Fruit fly (Drosophila melanogaster): ENCODE measurements around the gene Usp39.
A peak's percentile ranks its signal among the peaks of the same experiment; 100 is the strongest.

Gene Usp39

dm6 chrX:18869489-18870132 is 11.6 kb downstream of the Usp39 start (continued):
- TF ChIP-seq Sox102F (GFP tag; optimal IDR thresholded peaks at IDR 0.05) (peak; percentile 57), ssp (GFP tag; IDR thresholded peaks at IDR 0.05) (0 out of 2 replicates have a peak, but pooled peaks have one; percentile 28), CG34422 (GFP tag; IDR thresholded peaks at IDR 0.05) (peak; percentile 92), MTF-1 (GFP tag; optimal IDR thresholded peaks at IDR 0.05; ENCODE audit: borderline replicate concordance) (no peak), CG6254 (GFP tag; optimal IDR thresholded peaks at IDR 0.05) (no peak), CG30431 (GFP tag; optimal IDR thresholded peaks at IDR 0.05) (peak; percentile 11), CG31388 (GFP tag; optimal IDR thresholded peaks at IDR 0.05) (no peak), CG1792 (GFP tag; optimal IDR thresholded peaks at IDR 0.05) (peak; percentile 13), CG9817 (tag; optimal IDR thresholded peaks at IDR 0.05) (peak; percentile 25), CG16813 (GFP tag; IDR thresholded peaks at IDR 0.05; ENCODE audit: partially characterized antibody) (no peak), pum (GFP tag; optimal IDR thresholded peaks at IDR 0.05) (no peak), CG14014 (GFP tag; IDR thresholded peaks at IDR 0.05) (peak; percentile 79), CG17612 (GFP tag; IDR thresholded peaks at IDR 0.05) (no peak), CG7963 (GFP tag; IDR thresholded peaks at IDR 0.05; ENCODE audit: partially characterized antibody) (no peak), Poxn (GFP tag; IDR thresholded peaks at IDR 0.05) (no peak), br (optimal IDR thresholded peaks at IDR 0.05) (no peak), dmrt99B (tag; optimal IDR thresholded peaks at IDR 0.05) (peak; percentile 65), Trl (optimal IDR thresholded peaks at IDR 0.05) (no peak), Trl (GFP tag; optimal IDR thresholded peaks at IDR 0.05) (peak; percentile 37), rib (GFP tag; IDR thresholded peaks at IDR 0.05) (no peak), cato (GFP tag; optimal IDR thresholded peaks at IDR 0.05; ENCODE audit: borderline replicate concordance) (no peak), Dp (GFP tag; optimal IDR thresholded peaks at IDR 0.05) (no peak), dmrt11E (tag; optimal IDR thresholded peaks at IDR 0.05) (peak; percentile 33), Hr39 (optimal IDR thresholded peaks at IDR 0.05) (no peak), bsh (GFP tag; optimal IDR thresholded peaks at IDR 0.05) (peak; percentile 36 to 50), CG30403 (GFP tag; optimal IDR thresholded peaks at IDR 0.05) (peak; percentile 46), bbx (GFP tag; IDR thresholded peaks at IDR 0.05; ENCODE audit: partially characterized antibody) (no peak), wdn (GFP tag; IDR thresholded peaks at IDR 0.05) (0 out of 2 replicates have a peak, but pooled peaks have one; percentile 25), CHES-1-like (GFP tag; optimal IDR thresholded peaks at IDR 0.05) (no peak), sens (GFP tag) (peak; percentile 93), Sry-δ (GFP tag; optimal IDR thresholded peaks at IDR 0.05) (no peak), pho (GFP tag; optimal IDR thresholded peaks at IDR 0.05) (no peak), Dll (GFP tag; IDR thresholded peaks at IDR 0.05; ENCODE audit: partially characterized antibody) (no peak), sug (tag; optimal IDR thresholded peaks at IDR 0.05) (no peak), Neu2 (GFP tag; optimal IDR thresholded peaks at IDR 0.05; ENCODE audit: borderline replicate concordance) (no peak), sqz (GFP tag; optimal IDR thresholded peaks at IDR 0.05) (peak; percentile 23), CG7556 (GFP tag; optimal IDR thresholded peaks at IDR 0.05) (peak; percentile 41), NfI (GFP tag; optimal IDR thresholded peaks at IDR 0.05) (no peak), CG3847 (GFP tag; IDR thresholded peaks at IDR 0.05) (0 out of 2 replicates have a peak, but pooled peaks have one; percentile 21), yki (optimal IDR thresholded peaks at IDR 0.05) (no peak), abd-A (tag; optimal IDR thresholded peaks at IDR 0.05) (no peak), Side (GFP tag; optimal IDR thresholded peaks at IDR 0.05) (peak; percentile 26), zf30C (GFP tag; optimal IDR thresholded peaks at IDR 0.05) (no peak), CG34376 (GFP tag; optimal IDR thresholded peaks at IDR 0.05) (no peak), Mad (GFP tag; optimal IDR thresholded peaks at IDR 0.05) (no peak), CG18262 (tag; optimal IDR thresholded peaks at IDR 0.05) (peak; percentile 27), vfl (GFP tag; optimal IDR thresholded peaks at IDR 0.05) (no peak), row (GFP tag; IDR thresholded peaks at IDR 0.05) (peak; percentile 65), CG8924 (tag; optimal IDR thresholded peaks at IDR 0.05) (no peak), sim (GFP tag; IDR thresholded peaks at IDR 0.05) (no peak), emc (GFP tag; optimal IDR thresholded peaks at IDR 0.05) (no peak), CG6175 (GFP tag; IDR thresholded peaks at IDR 0.05) (no peak)
